Worm (Caenorhabditis elegans) whole organism, young adult: ENCODE measurements around the gene T10B5.7.

Experiments
- B0261.1 ChIP-seq: sonication (generic microtip); optimal IDR thresholded peaks from 2 replicates; lab custom pipeline; 2016; ENCODE audit warnings: mild to moderate bottlenecking, missing genetic modification characterization, moderate library complexity, missing compliant biosample characterization
- B0336.3 ChIP-seq: fragments of 200-800 bp; sonication (Bioruptor generic); IDR thresholded peaks from 2 replicates; pipeline ENCODE4 v1.3.6; 2022; ENCODE audit warnings: missing genetic modification characterization, missing compliant biosample characterization
- C06A6.2 ChIP-seq: fragments of 200-800 bp; sonication (Bioruptor generic); conservative IDR thresholded peaks from 2 replicates; pipeline ENCODE4 v1.3.6; 2022; ENCODE audit warnings: missing genetic modification characterization, missing compliant biosample characterization
- F23B12.7 ChIP-seq: sonication (generic microtip); optimal IDR thresholded peaks from 2 replicates; lab custom pipeline; 2017; ENCODE audit warnings: missing genetic modification characterization, mild to moderate bottlenecking, missing compliant biosample characterization, antibody characterized with exemption, moderate library complexity; ENCODE audit not compliant: insufficient read depth
- F39B2.1 ChIP-seq: fragments of 200-800 bp; sonication (Bioruptor generic); IDR thresholded peaks from 2 replicates; pipeline ENCODE4 v1.3.6; 2022; ENCODE audit warnings: missing genetic modification reagents, missing genetic modification characterization, missing compliant biosample characterization
- F49E8.2 ChIP-seq: sonication (generic microtip); optimal IDR thresholded peaks from 3 replicates; lab custom pipeline; 2017; ENCODE audit warnings: missing genetic modification characterization, mild to moderate bottlenecking, missing compliant biosample characterization, antibody characterized with exemption, moderate library complexity; ENCODE audit not compliant: insufficient read depth
- T26A5.8 ChIP-seq: sonication (generic microtip); optimal IDR thresholded peaks from 2 replicates; lab custom pipeline; 2016; ENCODE audit warnings: missing genetic modification characterization, missing compliant biosample characterization
- Y53F4B.3 ChIP-seq: fragments of 200-800 bp; sonication (Bioruptor generic); IDR thresholded peaks from 2 replicates; pipeline ENCODE4 v1.3.6; 2022; ENCODE audit warnings: missing genetic modification reagents, missing genetic modification characterization, missing compliant biosample characterization
- Y67H2A.10 ChIP-seq: fragments of 200-800 bp; sonication (Bioruptor generic); conservative IDR thresholded peaks from 2 replicates; pipeline ENCODE4 v1.3.6; 2022; ENCODE audit warnings: missing genetic modification reagents, missing genetic modification characterization, missing compliant biosample characterization
- ZK185.1 ChIP-seq: sonication (generic microtip); optimal IDR thresholded peaks from 2 replicates; lab custom pipeline; 2016; ENCODE audit warnings: mild to moderate bottlenecking, missing genetic modification characterization, missing compliant biosample characterization; ENCODE audit not compliant: poor library complexity, severe bottlenecking
- akir-1 ChIP-seq: fragments of 200-800 bp; sonication (Bioruptor generic); optimal IDR thresholded peaks from 2 replicates; lab custom pipeline; 2018; ENCODE audit warnings: mild to moderate bottlenecking, missing genetic modification characterization, moderate library complexity, missing compliant biosample characterization
- athp-1 ChIP-seq: sonication (generic microtip); optimal IDR thresholded peaks from 2 replicates; lab custom pipeline; 2017; ENCODE audit warnings: mild to moderate bottlenecking, missing genetic modification characterization, missing compliant biosample characterization
- attf-6 ChIP-seq: fragments of 200-800 bp; sonication (Bioruptor generic); IDR thresholded peaks from 2 replicates; pipeline ENCODE4 v1.3.6; 2022; ENCODE audit warnings: missing genetic modification reagents, missing genetic modification characterization, missing compliant biosample characterization
- cebp-1 ChIP-seq, 2 experiments: fragments of 200-800 bp in 1 of 2; sonication (Bioruptor generic) in 1 of 2; sonication (generic microtip) in 1 of 2; IDR thresholded peaks in 1 of 2; optimal IDR thresholded peaks in 1 of 2; 2 replicates each; pipeline versions ENCODE4 v1.3.6 to Lab custom; 2017 to 2022; ENCODE audit warnings: missing compliant biosample characterization in 2 of 2, missing genetic modification characterization in 2 of 2, mild to moderate bottlenecking in 1 of 2, missing genetic modification reagents in 1 of 2, moderate library complexity in 1 of 2
- cebp-2 ChIP-seq: fragments of 200-800 bp; sonication (Bioruptor generic); IDR thresholded peaks from 2 replicates; pipeline ENCODE4 v1.3.6; 2022; ENCODE audit warnings: missing genetic modification characterization, missing compliant biosample characterization
- ceh-27 ChIP-seq: fragments of 200-800 bp; sonication (Bioruptor generic); optimal IDR thresholded peaks from 2 replicates; lab custom pipeline; 2018; ENCODE audit warnings: mild to moderate bottlenecking, missing genetic modification characterization, moderate library complexity, missing compliant biosample characterization
- dox-1 ChIP-seq: fragments of 200-800 bp; sonication (Bioruptor generic); IDR thresholded peaks from 2 replicates; pipeline ENCODE4 v1.3.6; 2022; ENCODE audit warnings: missing genetic modification reagents, missing genetic modification characterization, missing compliant biosample characterization
- dpff-1 ChIP-seq: sonication (generic microtip); optimal IDR thresholded peaks from 2 replicates; lab custom pipeline; 2017; ENCODE audit warnings: mild to moderate bottlenecking, missing genetic modification characterization, missing compliant biosample characterization
- efl-1 ChIP-seq: fragments of 150-350 bp; optimal IDR thresholded peaks from 2 replicates; lab custom pipeline; 2014; ENCODE audit warnings: missing biosample characterization, missing genetic modification reagents, missing genetic modification characterization
- egl-18 ChIP-seq: fragments of 200-800 bp; sonication (Bioruptor generic); IDR thresholded peaks from 2 replicates; pipeline ENCODE4 v1.3.6; 2022; ENCODE audit warnings: missing genetic modification reagents, missing genetic modification characterization, missing compliant biosample characterization
- him-1 ChIP-seq: sonication (generic microtip); optimal IDR thresholded peaks from 2 replicates; lab custom pipeline; 2016; ENCODE audit warnings: missing genotype, missing genetic modification reagents, missing genetic modification characterization, missing compliant biosample characterization
- hlh-26 ChIP-seq: fragments of 200-800 bp; sonication (Bioruptor generic); conservative IDR thresholded peaks from 2 replicates; pipeline ENCODE4 v1.3.6; 2022; ENCODE audit warnings: missing genetic modification reagents, missing genetic modification characterization, missing compliant biosample characterization
- hmg-1.2 ChIP-seq: fragments of 200-800 bp; sonication (Bioruptor generic); IDR thresholded peaks from 2 replicates; pipeline ENCODE4 v1.3.6; 2022; ENCODE audit warnings: missing genetic modification reagents, missing genetic modification characterization, missing compliant biosample characterization
- hrde-1 ChIP-seq: sonication (generic microtip); optimal IDR thresholded peaks from 2 replicates; lab custom pipeline; 2016; ENCODE audit warnings: missing genetic modification characterization, mild to moderate bottlenecking, missing compliant biosample characterization, moderate library complexity, missing genotype, missing genetic modification reagents, borderline replicate concordance
- lag-1 ChIP-seq: fragments of 200-800 bp; sonication (Bioruptor generic); IDR thresholded peaks from 2 replicates; pipeline ENCODE4 v1.3.6; 2022; ENCODE audit warnings: missing genetic modification reagents, missing genetic modification characterization, missing compliant biosample characterization
- let-526 ChIP-seq: fragments of 200-800 bp; sonication (Bioruptor generic); IDR thresholded peaks from 2 replicates; pipeline ENCODE4 v1.3.6; 2022; ENCODE audit warnings: missing genetic modification reagents, missing genetic modification characterization, missing compliant biosample characterization
- lin-26 ChIP-seq: fragments of 200-800 bp; sonication (Bioruptor generic); IDR thresholded peaks from 2 replicates; pipeline ENCODE4 v1.3.6; 2022; ENCODE audit warnings: missing genetic modification reagents, missing genetic modification characterization, missing compliant biosample characterization
- lsl-1 ChIP-seq: fragments of 200-800 bp; sonication (Bioruptor generic); optimal IDR thresholded peaks from 2 replicates; lab custom pipeline; 2018; ENCODE audit warnings: mild to moderate bottlenecking, missing genetic modification characterization, moderate library complexity, missing compliant biosample characterization
- madf-10 ChIP-seq: sonication (generic microtip); optimal IDR thresholded peaks from 2 replicates; lab custom pipeline; 2016; ENCODE audit warnings: mild to moderate bottlenecking, missing genetic modification characterization, missing compliant biosample characterization
- madf-6 ChIP-seq: fragments of 200-800 bp; sonication (Bioruptor generic); IDR thresholded peaks from 2 replicates; pipeline ENCODE4 v1.3.6; 2022; ENCODE audit warnings: missing genetic modification reagents, missing genetic modification characterization, missing compliant biosample characterization
- mes-4 ChIP-seq: sonication (generic microtip); optimal IDR thresholded peaks from 2 replicates; lab custom pipeline; 2016; ENCODE audit warnings: missing genotype, missing genetic modification characterization, missing compliant biosample characterization
- nfyb-1 ChIP-seq: fragments of 200-800 bp; sonication (Bioruptor generic); IDR thresholded peaks from 2 replicates; pipeline ENCODE4 v1.3.6; 2022; ENCODE audit warnings: missing genetic modification reagents, missing genetic modification characterization, missing compliant biosample characterization
- nhr-120 ChIP-seq: fragments of 200-800 bp; sonication (Bioruptor generic); IDR thresholded peaks from 2 replicates; pipeline ENCODE4 v1.3.6; 2022; ENCODE audit warnings: missing genetic modification characterization, missing compliant biosample characterization
- nhr-179 ChIP-seq: sonication (generic microtip); optimal IDR thresholded peaks from 2 replicates; lab custom pipeline; 2016; ENCODE audit warnings: mild to moderate bottlenecking, missing genetic modification characterization, missing compliant biosample characterization
- nhr-80 ChIP-seq: sonication (generic microtip); optimal IDR thresholded peaks from 2 replicates; lab custom pipeline; 2016; ENCODE audit warnings: missing genetic modification characterization, missing compliant biosample characterization
- pha-4 ChIP-seq: fragments of 150-350 bp; sonication (generic microtip); optimal IDR thresholded peaks from 2 replicates; lab custom pipeline; 2014; ENCODE audit warnings: missing biosample characterization, missing genetic modification reagents, missing genetic modification characterization
- rpc-1 ChIP-seq, 2 experiments: fragments of 150-350 bp in 1 of 2; sonication (generic microtip) in 1 of 2; optimal IDR thresholded peaks; 2 replicates each; lab custom pipeline; 2014 to 2018; ENCODE audit warnings: missing biosample characterization in 1 of 2, missing genetic modification characterization in 1 of 2, missing genetic modification reagents in 1 of 2, missing genotype in 1 of 2
- sea-2 ChIP-seq: fragments of 200-800 bp; sonication (Bioruptor generic); IDR thresholded peaks from 2 replicates; pipeline ENCODE4 v1.3.6; 2022; ENCODE audit warnings: missing genetic modification characterization, missing compliant biosample characterization
- snpc-1.3 ChIP-seq: sonication (generic microtip); optimal IDR thresholded peaks from 2 replicates; lab custom pipeline; 2017; ENCODE audit warnings: missing genetic modification characterization, mild to moderate bottlenecking, missing compliant biosample characterization, antibody characterized with exemption, moderate library complexity, missing genotype, missing genetic modification reagents; ENCODE audit not compliant: insufficient read depth
- snpc-3.4 ChIP-seq: sonication (generic microtip); optimal IDR thresholded peaks from 2 replicates; lab custom pipeline; 2017; ENCODE audit warnings: missing genetic modification characterization, mild to moderate bottlenecking, missing compliant biosample characterization, antibody characterized with exemption, moderate library complexity, missing genotype, missing genetic modification reagents
- zfh-2 ChIP-seq: fragments of 200-800 bp; sonication (Bioruptor generic); conservative IDR thresholded peaks from 2 replicates; pipeline ENCODE4 v1.3.6; 2022; ENCODE audit warnings: missing genetic modification reagents, missing genetic modification characterization, missing compliant biosample characterization
- zim-3 ChIP-seq: sonication (generic microtip); optimal IDR thresholded peaks from 2 replicates; lab custom pipeline; 2017; ENCODE audit warnings: mild to moderate bottlenecking, missing genetic modification characterization, moderate library complexity, missing compliant biosample characterization
- ztf-22 ChIP-seq: fragments of 200-800 bp; sonication (Bioruptor generic); optimal IDR thresholded peaks from 2 replicates; lab custom pipeline; 2018; ENCODE audit warnings: mild to moderate bottlenecking, missing genetic modification characterization, moderate library complexity, missing compliant biosample characterization
- ztf-26 ChIP-seq: sonication (generic microtip); optimal IDR thresholded peaks from 2 replicates; lab custom pipeline; 2017; ENCODE audit warnings: missing genetic modification characterization, missing compliant biosample characterization

Gene T10B5.7

DNA sequence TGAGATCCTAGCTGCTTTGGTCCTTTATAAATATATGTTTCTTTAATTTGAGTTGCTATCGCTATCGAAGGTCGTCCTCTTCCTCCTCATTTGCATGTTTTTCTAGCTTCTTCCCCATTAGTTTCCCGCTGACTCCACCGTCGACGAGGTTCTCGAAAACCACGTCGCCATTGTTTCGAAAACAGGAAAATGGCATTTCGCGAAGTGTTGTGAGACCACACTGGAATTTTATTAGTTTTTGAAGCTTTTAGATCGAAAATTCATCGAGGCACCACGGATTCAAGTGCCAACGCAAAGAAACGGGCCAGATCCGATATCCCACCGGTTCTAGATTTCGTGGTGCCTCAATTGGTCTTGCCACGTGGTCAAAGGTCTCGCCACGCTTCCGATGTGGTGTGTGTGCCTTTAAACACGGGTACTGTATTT lies 24.5 kb downstream of the T10B5.7 start (continued):
- peak; percentile 33; the same call in 1 of the 2 replicates for TF ChIP-seq Y67H2A.10 (GFP tag; lab: Robert Waterston, UW)
- TF ChIP-seq hrde-1 (tag; lab: Kevin White, UChicago) = peak; percentile 11
- TF ChIP-seq lsl-1 (GFP tag; lab: Kevin White, UChicago) = peak; percentile 79

DNA sequence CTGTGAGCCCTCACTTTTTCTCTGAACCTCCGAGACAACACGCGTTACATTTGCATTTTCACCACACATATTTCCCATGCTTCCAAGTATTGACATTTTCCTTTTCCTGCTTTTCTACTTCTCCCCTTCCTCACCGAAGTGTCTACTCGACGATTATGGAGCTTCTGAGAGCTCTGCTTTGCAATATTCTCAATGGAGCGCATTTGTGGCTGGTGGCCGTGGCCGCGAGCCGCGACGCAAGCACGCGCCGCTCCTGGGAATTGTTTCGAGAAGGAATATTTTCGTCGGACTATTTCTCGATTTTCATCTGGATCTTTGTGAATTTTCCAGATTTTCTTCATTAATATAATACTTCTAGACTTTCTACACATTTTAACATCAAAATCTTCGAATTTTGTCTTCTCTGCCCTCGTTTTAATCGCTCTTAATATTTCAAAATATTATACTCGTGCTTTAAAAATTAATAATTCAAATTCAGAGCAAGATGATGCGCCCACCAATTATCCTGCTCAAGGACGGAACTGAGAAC lies 25.8 kb downstream of the T10B5.7 start, which contains the start of the genes T10B5.4 and cct-7:
T10B5.4 (minus strand) TSS at position 40 of the 529 bp plus-strand sequence.
cct-7 (plus strand) TSS at position 479 of the 529 bp plus-strand sequence.
- peak; percentile 96 for TF ChIP-seq dox-1
- TF ChIP-seq akir-1 (GFP tag; lab: Kevin White, UChicago) = peak; percentile 62
- TF ChIP-seq lin-26 (GFP tag; lab: Robert Waterston, UW) = peak; percentile 69; the same call in 1 of the 2 replicates
- no peak for TF ChIP-seq Y53F4B.3 (GFP tag; lab: Robert Waterston, UW)
- no peak for TF ChIP-seq lag-1
- peak; percentile 97 for TF ChIP-seq ceh-27 (GFP tag; lab: Kevin White, UChicago)
- peak; percentile 43 for TF ChIP-seq ZK185.1 (tag; lab: Kevin White, UChicago)
- peak; percentile 51; the same call in 1 of the 2 replicates for TF ChIP-seq hmg-1.2 (GFP tag; lab: Robert Waterston, UW)
- TF ChIP-seq efl-1 (GFP tag; lab: Kevin White, UChicago) = peak; percentile 53
- peak; percentile 47; the same call in 1 of the 2 replicates for TF ChIP-seq let-526 (GFP tag; lab: Robert Waterston, UW)
- TF ChIP-seq madf-10 = peak; percentile 59
- no peak for TF ChIP-seq cebp-2
- no peak for TF ChIP-seq T26A5.8 (tag; lab: Kevin White, UChicago)
- no peak for TF ChIP-seq nhr-179 (tag; lab: Kevin White, UChicago)
- TF ChIP-seq attf-6 = no peak; the same call in 1 of the 2 replicates
- TF ChIP-seq snpc-1.3 (tag; lab: Kevin White, UChicago) = no peak
- TF ChIP-seq madf-6 = peak; percentile 59
- TF ChIP-seq zfh-2 (GFP tag; lab: Robert Waterston, UW) = peak; percentile 93
- TF ChIP-seq F49E8.2 (tag; lab: Kevin White, UChicago) = peak; percentile 73
- TF ChIP-seq F23B12.7 (tag; lab: Kevin White, UChicago) = peak; percentile 56
- peak; percentile 26 for TF ChIP-seq hrde-1 (tag; lab: Kevin White, UChicago)
- TF ChIP-seq B0336.3 (GFP tag; lab: Robert Waterston, UW) = peak; percentile 86
- no peak for TF ChIP-seq B0261.1
- no peak for TF ChIP-seq him-1 (tag; lab: Kevin White, UChicago)
- TF ChIP-seq cebp-1 (GFP tag; IDR thresholded peaks at IDR 0.05; lab: Robert Waterston, UW) = 0 out of 2 replicates have a peak, but pooled peaks have one; percentile 40
- TF ChIP-seq cebp-1 (tag; optimal IDR thresholded peaks at IDR 0.05; lab: Kevin White, UChicago) = peak; percentile 78
- no peak; the same call in 1 of the 2 replicates for TF ChIP-seq C06A6.2 (GFP tag; lab: Robert Waterston, UW)
- peak; percentile 70 for TF ChIP-seq nhr-80
- no peak for TF ChIP-seq egl-18
- TF ChIP-seq sea-2 (GFP tag; lab: Robert Waterston, UW) = no peak
- TF ChIP-seq mes-4 (tag; lab: Kevin White, UChicago) = no peak
- no peak for TF ChIP-seq ztf-22 (GFP tag; lab: Kevin White, UChicago)
- TF ChIP-seq snpc-3.4 (tag; lab: Kevin White, UChicago) = no peak
- TF ChIP-seq zim-3 (tag; lab: Kevin White, UChicago) = no peak
- TF ChIP-seq athp-1 (tag; lab: Kevin White, UChicago) = peak; percentile 90
- TF ChIP-seq hlh-26 = no peak
- TF ChIP-seq ztf-26 (tag; lab: Kevin White, UChicago) = peak; percentile 24
- peak; percentile 10 for TF ChIP-seq pha-4 (tag; lab: Kevin White, UChicago)
- no peak for TF ChIP-seq dpff-1 (tag; lab: Kevin White, UChicago)
- no peak for TF ChIP-seq nhr-120 (GFP tag; lab: Robert Waterston, UW)
- 0 out of 2 replicates have a peak, but pooled peaks have one; percentile 21 for TF ChIP-seq nfyb-1 (GFP tag; lab: Robert Waterston, UW)
- no peak for TF ChIP-seq rpc-1 (optimal IDR thresholded peaks at IDR 0.05; lab: Kevin White, UChicago)
- TF ChIP-seq rpc-1 (tag; optimal IDR thresholded peaks at IDR 0.05; lab: Kevin White, UChicago) = no peak
- TF ChIP-seq F39B2.1 = no peak
